Fruit fly (Drosophila melanogaster) whole organism, embryonic: Measurements from ENCODE around the gene CG14440.

Experiments
- Abd-B ChIP-seq: fragments of 200-800 bp; sonication (Bioruptor generic); optimal IDR thresholded peaks from 2 replicates; lab custom pipeline; 2018; ENCODE audit warnings: missing biosample characterization, mild to moderate bottlenecking, missing genetic modification characterization, moderate library complexity
- Bdp1 ChIP-seq: fragments of 200-800 bp; sonication (Bioruptor generic); optimal IDR thresholded peaks from 3 replicates; lab custom pipeline; 2016; ENCODE audit warnings: missing biosample characterization, missing genetic modification characterization
- Bteb2 ChIP-seq: fragments of 200-800 bp; sonication (Bioruptor generic); optimal IDR thresholded peaks from 2 replicates; lab custom pipeline; 2016; ENCODE audit warnings: missing biosample characterization, missing genetic modification characterization
- CG10321 ChIP-seq: fragments of 200-800 bp; sonication (Bioruptor generic); IDR thresholded peaks from 2 replicates; pipeline ENCODE4 v1.3.6; 2022; ENCODE audit warnings: missing biosample characterization, missing genetic modification characterization
- CG12071 ChIP-seq: fragments of 200-800 bp; sonication (Bioruptor generic); optimal IDR thresholded peaks from 3 replicates; lab custom pipeline; 2018; ENCODE audit warnings: missing biosample characterization, mild to moderate bottlenecking, missing genetic modification characterization
- CG12299 ChIP-seq: fragments of 200-800 bp; sonication (Bioruptor generic); optimal IDR thresholded peaks from 2 replicates; lab custom pipeline; 2018; ENCODE audit warnings: missing biosample characterization, mild to moderate bottlenecking, missing genetic modification characterization
- CG14860 ChIP-seq: fragments of 200-800 bp; sonication (Bioruptor generic); IDR thresholded peaks from 3 replicates; pipeline ENCODE4 v1.3.6; 2022; ENCODE audit warnings: missing biosample characterization, missing genetic modification characterization; ENCODE audit not compliant: partially characterized antibody
- CG1647 ChIP-seq: fragments of 200-800 bp; sonication (Bioruptor generic); optimal IDR thresholded peaks from 3 replicates; lab custom pipeline; 2016; ENCODE audit warnings: missing biosample characterization, missing genetic modification characterization
- CG17568 ChIP-seq: fragments of 200-800 bp; sonication (Bioruptor generic); optimal IDR thresholded peaks from 2 replicates; lab custom pipeline; 2018; ENCODE audit warnings: missing biosample characterization, mild to moderate bottlenecking, missing genetic modification characterization, moderate library complexity
- CG2120 ChIP-seq: fragments of 200-800 bp; sonication (Bioruptor generic); optimal IDR thresholded peaks from 3 replicates; lab custom pipeline; 2016; ENCODE audit warnings: missing biosample characterization, missing genetic modification characterization
- CG4730 ChIP-seq: fragments of 200-800 bp; sonication (Bioruptor generic); IDR thresholded peaks from 2 replicates; pipeline ENCODE4 v1.3.6; 2022; ENCODE audit warnings: missing biosample characterization, missing genetic modification characterization
- CG5953 ChIP-seq: fragments of 200-800 bp; sonication (Bioruptor generic); IDR thresholded peaks from 2 replicates; pipeline ENCODE4 v1.3.6; 2022; ENCODE audit warnings: missing biosample characterization, missing genetic modification characterization
- CG6272 ChIP-seq: fragments of 200-800 bp; sonication (Bioruptor generic); IDR thresholded peaks from 2 replicates; pipeline ENCODE4 v1.3.6; 2022; ENCODE audit warnings: missing biosample characterization, missing genetic modification characterization
- CG6689 ChIP-seq: fragments of 200-800 bp; sonication (Bioruptor generic); IDR thresholded peaks from 2 replicates; pipeline ENCODE4 v1.3.6; 2022; ENCODE audit warnings: missing biosample characterization, missing genetic modification characterization
- CG8089 ChIP-seq: fragments of 200-800 bp; sonication (Bioruptor generic); optimal IDR thresholded peaks from 3 replicates; lab custom pipeline; 2016; ENCODE audit warnings: missing biosample characterization, missing genetic modification characterization
- CG8924 ChIP-seq: fragments of 200-800 bp; optimal IDR thresholded peaks from 3 replicates; lab custom pipeline; 2019; ENCODE audit warnings: missing biosample characterization, mild to moderate bottlenecking, missing genetic modification characterization, moderate library complexity
- CoRest ChIP-seq: fragments of 200-800 bp; sonication (Bioruptor generic); optimal IDR thresholded peaks from 3 replicates; lab custom pipeline; 2018; ENCODE audit warnings: missing biosample characterization, mild to moderate bottlenecking, missing genetic modification characterization, moderate library complexity
- Dad ChIP-seq: fragments of 200-800 bp; sonication (Bioruptor generic); optimal IDR thresholded peaks from 3 replicates; lab custom pipeline; 2016; ENCODE audit warnings: missing biosample characterization, missing genetic modification characterization
- Dip3 ChIP-seq: fragments of 200-800 bp; sonication (Bioruptor generic); optimal IDR thresholded peaks from 3 replicates; lab custom pipeline; 2016; ENCODE audit warnings: missing biosample characterization, missing genetic modification characterization
- Dll ChIP-seq: fragments of 200-800 bp; sonication (Bioruptor generic); IDR thresholded peaks from 4 replicates; pipeline ENCODE4 v1.3.6; 2022; ENCODE audit warnings: missing biosample characterization, missing genetic modification characterization; ENCODE audit not compliant: partially characterized antibody
- Drgx ChIP-seq: fragments of 200-800 bp; sonication (Bioruptor generic); IDR thresholded peaks from 2 replicates; pipeline ENCODE4 v1.3.6; 2022; ENCODE audit warnings: missing biosample characterization, missing genetic modification characterization
- Ets65A ChIP-seq: fragments of 200-800 bp; sonication (Bioruptor generic); peaks from one replicate; lab custom pipeline; 2016; ENCODE audit warnings: missing biosample characterization, missing genetic modification characterization
- HLH4C ChIP-seq: fragments of 200-800 bp; sonication (Bioruptor generic); IDR thresholded peaks from 3 replicates; pipeline ENCODE4 v1.3.6; 2022; ENCODE audit warnings: missing biosample characterization, missing genetic modification characterization; ENCODE audit not compliant: partially characterized antibody
- Hsf ChIP-seq: fragments of 200-800 bp; sonication (Bioruptor generic); optimal IDR thresholded peaks from 3 replicates; lab custom pipeline; 2016; ENCODE audit warnings: missing biosample characterization, missing genetic modification characterization
- Mad ChIP-seq: fragments of 200-800 bp; sonication (Bioruptor generic); optimal IDR thresholded peaks from 2 replicates; lab custom pipeline; 2016; ENCODE audit warnings: missing biosample characterization, missing genetic modification characterization
- Med ChIP-seq: fragments of 200-800 bp; sonication (Bioruptor generic); peaks from one replicate; lab custom pipeline; 2016; ENCODE audit warnings: missing biosample characterization, missing genetic modification characterization, mild to moderate bottlenecking, inconsistent platforms, moderate library complexity
- NC2β ChIP-seq: fragments of 200-800 bp; sonication (Bioruptor generic); optimal IDR thresholded peaks from 2 replicates; lab custom pipeline; 2016; ENCODE audit warnings: missing biosample characterization, missing genetic modification characterization
- PHDP ChIP-seq: fragments of 200-800 bp; sonication (Bioruptor generic); optimal IDR thresholded peaks from 3 replicates; lab custom pipeline; 2018; ENCODE audit warnings: missing biosample characterization, mild to moderate bottlenecking, missing genetic modification characterization, moderate library complexity
- Poxn ChIP-seq: fragments of 200-800 bp; sonication (Bioruptor generic); IDR thresholded peaks from 2 replicates; pipeline ENCODE4 v1.3.6; 2022; ENCODE audit warnings: missing biosample characterization, missing genetic modification characterization
- al ChIP-seq: fragments of 200-800 bp; sonication (Bioruptor generic); IDR thresholded peaks from 2 replicates; pipeline ENCODE4 v1.3.6; 2022; ENCODE audit warnings: missing biosample characterization, missing genetic modification characterization
- az2 ChIP-seq: fragments of 200-800 bp; sonication (Bioruptor generic); optimal IDR thresholded peaks from 3 replicates; lab custom pipeline; 2016; ENCODE audit warnings: missing biosample characterization, missing genetic modification characterization
- bcd ChIP-seq: fragments of 200-800 bp; sonication (Bioruptor generic); optimal IDR thresholded peaks from 2 replicates; lab custom pipeline; 2017; ENCODE audit warnings: missing biosample characterization, mild to moderate bottlenecking, missing genetic modification characterization
- cg ChIP-seq: fragments of 200-800 bp; sonication (Bioruptor generic); optimal IDR thresholded peaks from 3 replicates; lab custom pipeline; 2019; ENCODE audit warnings: missing biosample characterization, mild to moderate bottlenecking, missing genetic modification characterization, moderate library complexity
- crc ChIP-seq: fragments of 200-800 bp; sonication (Bioruptor generic); optimal IDR thresholded peaks from 2 replicates; lab custom pipeline; 2016; ENCODE audit warnings: missing biosample characterization, missing genetic modification characterization
- dati ChIP-seq: fragments of 200-800 bp; sonication (Bioruptor generic); IDR thresholded peaks from 2 replicates; pipeline ENCODE4 v1.3.6; 2022; ENCODE audit warnings: missing biosample characterization, missing genetic modification characterization
- emc ChIP-seq: fragments of 200-800 bp; sonication (Bioruptor generic); optimal IDR thresholded peaks from 2 replicates; lab custom pipeline; 2016; ENCODE audit warnings: missing biosample characterization, missing genetic modification characterization
- fd96Cb ChIP-seq: fragments of 200-800 bp; sonication (Bioruptor generic); optimal IDR thresholded peaks from 2 replicates; lab custom pipeline; 2018; ENCODE audit warnings: missing biosample characterization, mild to moderate bottlenecking, missing genetic modification characterization, moderate library complexity
- gem ChIP-seq: fragments of 200-800 bp; sonication (Bioruptor generic); optimal IDR thresholded peaks from 2 replicates; lab custom pipeline; 2019; ENCODE audit warnings: missing biosample characterization, mild to moderate bottlenecking, missing genetic modification characterization, moderate library complexity
- gt ChIP-seq: fragments of 200-800 bp; sonication (Bioruptor generic); IDR thresholded peaks from 2 replicates; pipeline ENCODE4 v1.3.6; 2022; ENCODE audit warnings: missing biosample characterization, missing genetic modification characterization
- hb ChIP-seq: fragments of 200-800 bp; sonication (Bioruptor generic); IDR thresholded peaks from 3 replicates; pipeline ENCODE4 v1.3.6; 2022; ENCODE audit warnings: missing biosample characterization, missing genetic modification characterization; ENCODE audit not compliant: partially characterized antibody
- kay ChIP-seq: fragments of 200-800 bp; sonication (Bioruptor generic); optimal IDR thresholded peaks from 2 replicates; lab custom pipeline; 2016; ENCODE audit warnings: missing biosample characterization, missing genetic modification characterization
- lab ChIP-seq: fragments of 200-800 bp; sonication (Bioruptor generic); optimal IDR thresholded peaks from 3 replicates; lab custom pipeline; 2017; ENCODE audit warnings: missing biosample characterization, missing genetic modification characterization, mild to moderate bottlenecking, moderate library complexity, missing genetic modification reagents
- odd ChIP-seq: fragments of 200-800 bp; sonication (Bioruptor generic); optimal IDR thresholded peaks from 2 replicates; lab custom pipeline; 2017; ENCODE audit warnings: missing biosample characterization, mild to moderate bottlenecking, missing genetic modification characterization
- pb ChIP-seq: fragments of 200-800 bp; sonication (Bioruptor generic); optimal IDR thresholded peaks from 3 replicates; lab custom pipeline; 2016; ENCODE audit warnings: missing biosample characterization, missing genetic modification characterization
- pfk ChIP-seq: fragments of 200-800 bp; sonication (Bioruptor generic); optimal IDR thresholded peaks from 2 replicates; lab custom pipeline; 2018; ENCODE audit warnings: missing biosample characterization, mild to moderate bottlenecking, missing genetic modification characterization, moderate library complexity
- scrt ChIP-seq: fragments of 200-800 bp; sonication (Bioruptor generic); optimal IDR thresholded peaks from 2 replicates; lab custom pipeline; 2018; ENCODE audit warnings: missing biosample characterization, mild to moderate bottlenecking, missing genetic modification characterization, moderate library complexity
- sd ChIP-seq: fragments of 200-800 bp; sonication (Bioruptor generic); optimal IDR thresholded peaks from 3 replicates; lab custom pipeline; 2018; ENCODE audit warnings: missing biosample characterization, mild to moderate bottlenecking, missing genetic modification characterization, moderate library complexity
- sens-2 ChIP-seq: fragments of 200-800 bp; sonication (Bioruptor generic); IDR thresholded peaks from 2 replicates; pipeline ENCODE4 v1.3.6; 2022; ENCODE audit warnings: missing biosample characterization, missing genetic modification characterization
- so ChIP-seq: fragments of 200-800 bp; sonication (Bioruptor generic); IDR thresholded peaks from 3 replicates; pipeline ENCODE4 v1.3.6; 2022; ENCODE audit warnings: missing biosample characterization, missing genetic modification characterization
- sqz ChIP-seq: fragments of 200-800 bp; sonication (Bioruptor generic); optimal IDR thresholded peaks from 3 replicates; lab custom pipeline; 2018; ENCODE audit warnings: missing biosample characterization, mild to moderate bottlenecking, missing genetic modification characterization
- trh ChIP-seq: fragments of 200-800 bp; sonication (Bioruptor generic); optimal IDR thresholded peaks from 2 replicates; lab custom pipeline; 2016; ENCODE audit warnings: missing biosample characterization, missing genetic modification characterization
- wdn ChIP-seq: fragments of 200-800 bp; sonication (Bioruptor generic); IDR thresholded peaks from 2 replicates; pipeline ENCODE4 v1.3.6; 2022; ENCODE audit warnings: missing biosample characterization, missing genetic modification characterization
- zen2 ChIP-seq: fragments of 200-800 bp; sonication (Bioruptor generic); IDR thresholded peaks from 3 replicates; pipeline ENCODE4 v1.3.6; 2022; ENCODE audit warnings: missing biosample characterization, missing genetic modification characterization; ENCODE audit not compliant: partially characterized antibody

CG14440 gene

dm6 chrX:6719968-6720367 lies 21.6 kb upstream of the CG14440 start (continued):
- no peak for TF ChIP-seq Dad (GFP tag; lab: Kevin White, UChicago)
- no peak for TF ChIP-seq Abd-B (GFP tag; lab: Kevin White, UChicago)
- no peak for TF ChIP-seq CG4730 (GFP tag; lab: Robert Waterston, UW)
- no peak for TF ChIP-seq so
- TF ChIP-seq CG2120 = no peak
- no peak for TF ChIP-seq CG8089 (GFP tag; lab: Kevin White, UChicago)
- no peak for TF ChIP-seq CG1647 (GFP tag; lab: Kevin White, UChicago)
- TF ChIP-seq HLH4C (GFP tag; lab: Robert Waterston, UW) = no peak
- TF ChIP-seq CG5953 (GFP tag; lab: Robert Waterston, UW) = no peak
- no peak for TF ChIP-seq zen2 (GFP tag; lab: Robert Waterston, UW)
- TF ChIP-seq crc (GFP tag; lab: Kevin White, UChicago) = no peak
- no peak for TF ChIP-seq Mad
- no peak for TF ChIP-seq dati (GFP tag; lab: Robert Waterston, UW)
- no peak for TF ChIP-seq gt (GFP tag; lab: Robert Waterston, UW)
- TF ChIP-seq CG14860 (GFP tag; lab: Robert Waterston, UW) = no peak
- no peak for TF ChIP-seq CG8924 (tag; lab: Kevin White, UChicago)
- TF ChIP-seq CG12071 (GFP tag; lab: Kevin White, UChicago) = peak; percentile 29
- no peak for TF ChIP-seq Ets65A
- no peak for TF ChIP-seq sqz
- TF ChIP-seq scrt = no peak
- TF ChIP-seq CG12299 (tag; lab: Kevin White, UChicago) = no peak
- no peak for TF ChIP-seq odd (GFP tag; lab: Kevin White, UChicago)
- TF ChIP-seq kay (GFP tag; lab: Kevin White, UChicago) = no peak
- TF ChIP-seq emc = no peak
- no peak for TF ChIP-seq Poxn (GFP tag; lab: Robert Waterston, UW)
- TF ChIP-seq sd (tag; lab: Kevin White, UChicago) = no peak
- TF ChIP-seq trh = no peak
- no peak for TF ChIP-seq Bteb2
- TF ChIP-seq Med (GFP tag; lab: Kevin White, UChicago) = peak; percentile 81
- no peak for TF ChIP-seq Drgx (GFP tag; lab: Robert Waterston, UW)
- TF ChIP-seq sens-2 (GFP tag; lab: Robert Waterston, UW) = no peak
- TF ChIP-seq cg (GFP tag; lab: Kevin White, UChicago) = no peak
- TF ChIP-seq al = peak; percentile 24; the same call in 1 of the 2 replicates
- no peak for TF ChIP-seq CoRest (tag; lab: Kevin White, UChicago)
- TF ChIP-seq bcd (GFP tag; lab: Kevin White, UChicago) = no peak
- peak; percentile 31 for TF ChIP-seq pfk (GFP tag; lab: Kevin White, UChicago)
- TF ChIP-seq Dip3 (GFP tag; lab: Kevin White, UChicago) = no peak
- peak; percentile 46 for TF ChIP-seq lab (GFP tag; lab: Kevin White, UChicago)
- no peak for TF ChIP-seq NC2β
- TF ChIP-seq gem (tag; lab: Kevin White, UChicago) = no peak
- TF ChIP-seq az2 (GFP tag; lab: Kevin White, UChicago) = no peak
- TF ChIP-seq CG6272 = no peak
- no peak for TF ChIP-seq wdn
- TF ChIP-seq Bdp1 (GFP tag; lab: Kevin White, UChicago) = peak; percentile 4
- no peak for TF ChIP-seq Dll (GFP tag; lab: Robert Waterston, UW)
- no peak for TF ChIP-seq hb (GFP tag; lab: Robert Waterston, UW)
- TF ChIP-seq PHDP = peak; percentile 5
- TF ChIP-seq CG6689 (GFP tag; lab: Robert Waterston, UW) = no peak
- no peak for TF ChIP-seq Hsf
- no peak for TF ChIP-seq pb (GFP tag; lab: Kevin White, UChicago)
- TF ChIP-seq fd96Cb (tag; lab: Kevin White, UChicago) = no peak
- no peak for TF ChIP-seq CG10321 (GFP tag; lab: Robert Waterston, UW)
- peak; percentile 24 for TF ChIP-seq CG17568
